Worm (Caenorhabditis elegans): ENCODE measurements around the gene str-99.
A peak's percentile ranks its signal among the peaks of the same experiment; 100 is the strongest.

The str-99 gene

ce11 chrV:16175757-16176156 is 17.5 kb upstream of the str-99 start, which contains the start of gene cyp-33D1:
cyp-33D1 (minus strand) TSS chrV:16175857.
- TF ChIP-seq hrde-1 (tag; optimal IDR thresholded peaks at IDR 0.05; ENCODE audit: borderline replicate concordance): no peak
- TF ChIP-seq F39B2.1 (GFP tag; IDR thresholded peaks at IDR 0.05): no peak
- no peak for TF ChIP-seq lir-1 (GFP tag; conservative IDR thresholded peaks at IDR 0.05)
- no peak for TF ChIP-seq ekl-4 (GFP tag; IDR thresholded peaks at IDR 0.05)
- TF ChIP-seq nhr-90 (tag; optimal IDR thresholded peaks at IDR 0.05): no peak
- no peak for TF ChIP-seq ZK185.1 (tag; optimal IDR thresholded peaks at IDR 0.05; ENCODE audit: poor library complexity, severe bottlenecking)
- no peak for TF ChIP-seq pbrm-1 (GFP tag; IDR thresholded peaks at IDR 0.05)
- no peak for TF ChIP-seq tbx-9 (tag; optimal IDR thresholded peaks at IDR 0.05; ENCODE audit: borderline replicate concordance)
- TF ChIP-seq egl-18 (GFP tag; IDR thresholded peaks at IDR 0.05): no peak
- no peak for TF ChIP-seq madf-6 (GFP tag; IDR thresholded peaks at IDR 0.05)
- no peak for TF ChIP-seq akir-1 (GFP tag; optimal IDR thresholded peaks at IDR 0.05)
- no peak for TF ChIP-seq ztf-25 (GFP tag; IDR thresholded peaks at IDR 0.05)
- no peak for TF ChIP-seq dpl-1 (GFP tag; optimal IDR thresholded peaks at IDR 0.05)
- no peak for TF ChIP-seq Y56A3A.18 (GFP tag; IDR thresholded peaks at IDR 0.05)

ce11 chrV:16175227-16175626 is 16.9 kb upstream of the str-99 start:
- TF ChIP-seq nhr-80 (tag; optimal IDR thresholded peaks at IDR 0.05): peak; percentile 32
- TF ChIP-seq fkh-3 (tag; optimal IDR thresholded peaks at IDR 0.05): no peak

- TF ChIP-seq T07F8.4 (tag; optimal IDR thresholded peaks at IDR 0.05) (no peak), dpff-1 (tag; optimal IDR thresholded peaks at IDR 0.05) (no peak), egl-44 (GFP tag; IDR thresholded peaks at IDR 0.05) (no peak), Y56A3A.18 (GFP tag; IDR thresholded peaks at IDR 0.05) (no peak), ztf-3 (GFP tag; optimal IDR thresholded peaks at IDR 0.05) (no peak), dox-1 (GFP tag; IDR thresholded peaks at IDR 0.05) (no peak), F57A8.1 (GFP tag; optimal IDR thresholded peaks at IDR 0.05) (no peak), sptf-2 (GFP tag; optimal IDR thresholded peaks at IDR 0.05) (no peak), pha-4 (tag; optimal IDR thresholded peaks at IDR 0.05) (no peak), nhr-27 (tag; optimal IDR thresholded peaks at IDR 0.05) (no peak), hrde-1 (tag; optimal IDR thresholded peaks at IDR 0.05; ENCODE audit: borderline replicate concordance) (no peak), lag-1 (GFP tag; IDR thresholded peaks at IDR 0.05) (no peak), lsl-1 (GFP tag; optimal IDR thresholded peaks at IDR 0.05) (no peak), Y79H2A.3 (GFP tag; conservative IDR thresholded peaks at IDR 0.05) (no peak), unc-62 (GFP tag; optimal IDR thresholded peaks at IDR 0.05) (no peak), attf-5 (GFP tag; optimal IDR thresholded peaks at IDR 0.05) (no peak), ztf-6 (GFP tag; IDR thresholded peaks at IDR 0.05) (no peak), K11D2.4 (GFP tag; IDR thresholded peaks at IDR 0.05) (no peak)
Measured at ce11 chrV:16174109-16174508, 15.8 kb upstream of the str-99 start.

- TF ChIP-seq tbx-9 (tag; optimal IDR thresholded peaks at IDR 0.05; ENCODE audit: borderline replicate concordance): no peak
- no peak for TF ChIP-seq somi-1 (GFP tag; optimal IDR thresholded peaks at IDR 0.05)
- TF ChIP-seq Y67H2A.10 (GFP tag; conservative IDR thresholded peaks at IDR 0.05): no peak
- no peak for TF ChIP-seq madf-6 (GFP tag; IDR thresholded peaks at IDR 0.05)
- no peak for TF ChIP-seq B0336.3 (GFP tag; IDR thresholded peaks at IDR 0.05)
- TF ChIP-seq nfya-2 (GFP tag; IDR thresholded peaks at IDR 0.05): no peak
- no peak for TF ChIP-seq F57A8.1 (GFP tag; optimal IDR thresholded peaks at IDR 0.05)
- TF ChIP-seq D2030.7 (GFP tag; IDR thresholded peaks at IDR 0.05): no peak
- no peak for TF ChIP-seq ztf-26 (tag; optimal IDR thresholded peaks at IDR 0.05)
- TF ChIP-seq ceh-91 (GFP tag; IDR thresholded peaks at IDR 0.05): no peak
- no peak for TF ChIP-seq attf-3 (GFP tag; conservative IDR thresholded peaks at IDR 0.05)
- TF ChIP-seq ztf-25 (GFP tag; IDR thresholded peaks at IDR 0.05): no peak
- no peak for TF ChIP-seq tbp1 (GFP tag; optimal IDR thresholded peaks at IDR 0.05)
- TF ChIP-seq dox-1 (GFP tag; IDR thresholded peaks at IDR 0.05): no peak
Measured at ce11 chrV:16171721-16172120, 13.4 kb upstream of the str-99 start, which contains the start of gene K05D4.9. K05D4.9 (minus strand) TSS chrV:16171821.

All from whole organism, young adult.